Fruit fly (Drosophila melanogaster): ENCODE measurements around the gene CG4408.

Gene CG4408

DNA sequence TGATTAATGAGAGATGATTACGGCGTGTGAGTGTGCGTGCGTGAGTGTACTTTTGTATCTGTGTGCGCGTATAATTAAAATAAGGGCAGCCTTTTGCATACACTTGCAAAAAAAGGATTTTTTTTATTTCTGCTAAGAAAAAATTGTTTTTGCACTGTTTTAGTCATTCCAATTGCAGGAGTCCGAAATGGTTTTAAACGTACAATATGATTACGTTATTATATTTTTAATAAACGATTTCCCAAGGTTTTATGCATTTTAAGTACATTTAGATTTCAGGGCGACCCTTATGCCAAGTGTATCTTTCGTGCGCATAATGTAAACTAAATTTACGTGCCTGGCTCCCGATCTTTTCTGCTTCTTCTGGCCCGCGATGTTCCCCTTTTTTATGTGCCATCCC lies 28.5 kb downstream of the CG4408 start (continued):
- TF ChIP-seq B-H1 (GFP tag; IDR thresholded peaks at IDR 0.05) (no peak), CG1792 (GFP tag; optimal IDR thresholded peaks at IDR 0.05) (no peak), run (tag; optimal IDR thresholded peaks at IDR 0.05) (no peak), CG12219 (GFP tag; optimal IDR thresholded peaks at IDR 0.05) (no peak), cg (GFP tag; optimal IDR thresholded peaks at IDR 0.05) (peak; percentile 29), Xrp1 (GFP tag; IDR thresholded peaks at IDR 0.05) (0 out of 2 replicates have a peak, but pooled peaks have one; percentile 23), CG3281 (GFP tag; optimal IDR thresholded peaks at IDR 0.05) (peak; percentile 77), bowl (GFP tag; IDR thresholded peaks at IDR 0.05) (no peak), org-1 (GFP tag; optimal IDR thresholded peaks at IDR 0.05) (no peak), CG7963 (GFP tag; IDR thresholded peaks at IDR 0.05; ENCODE audit: partially characterized antibody) (no peak), gcm (GFP tag; optimal IDR thresholded peaks at IDR 0.05) (no peak), CG14441 (GFP tag; IDR thresholded peaks at IDR 0.05) (no peak), Dad (GFP tag; optimal IDR thresholded peaks at IDR 0.05) (no peak), Eip74EF (GFP tag; optimal IDR thresholded peaks at IDR 0.05) (no peak), Neu2 (GFP tag; optimal IDR thresholded peaks at IDR 0.05; ENCODE audit: borderline replicate concordance) (no peak), Lpt (GFP tag; optimal IDR thresholded peaks at IDR 0.05) (no peak), CG10431 (GFP tag; optimal IDR thresholded peaks at IDR 0.05) (no peak), grn (GFP tag; optimal IDR thresholded peaks at IDR 0.05) (no peak), gt (GFP tag; IDR thresholded peaks at IDR 0.05) (no peak), crol (GFP tag; IDR thresholded peaks at IDR 0.05) (no peak), CG8290 (GFP tag; optimal IDR thresholded peaks at IDR 0.05) (no peak), CG8290 (tag; optimal IDR thresholded peaks at IDR 0.05) (peak in 1 of 2 experiments; percentile 5), Sin3A (optimal IDR thresholded peaks at IDR 0.05) (no peak), CG3847 (GFP tag; IDR thresholded peaks at IDR 0.05) (peak; percentile 54), pb (GFP tag; optimal IDR thresholded peaks at IDR 0.05) (no peak), ro (GFP tag; IDR thresholded peaks at IDR 0.05) (no peak), pita (GFP tag; optimal IDR thresholded peaks at IDR 0.05) (no peak), CG7987 (GFP tag; optimal IDR thresholded peaks at IDR 0.05) (no peak), CG2889 (GFP tag; IDR thresholded peaks at IDR 0.05) (peak; percentile 29; the same call in 1 of the 3 replicates), CG9437 (GFP tag; optimal IDR thresholded peaks at IDR 0.05) (no peak), Oaz (GFP tag; IDR thresholded peaks at IDR 0.05) (no peak), Dip2 (GFP tag; IDR thresholded peaks at IDR 0.05) (no peak), CG16779 (GFP tag; IDR thresholded peaks at IDR 0.05) (0 out of 2 replicates have a peak, but pooled peaks have one; percentile 12), CG9817 (tag; optimal IDR thresholded peaks at IDR 0.05) (peak; percentile 34), rib (GFP tag; IDR thresholded peaks at IDR 0.05) (no peak), CG13296 (GFP tag; optimal IDR thresholded peaks at IDR 0.05) (peak; percentile 23), esg (GFP tag; conservative IDR thresholded peaks at IDR 0.05) (peak; percentile 46), CG4282 (GFP tag; optimal IDR thresholded peaks at IDR 0.05) (no peak), amos (GFP tag; IDR thresholded peaks at IDR 0.05; ENCODE audit: partially characterized antibody) (no peak), E2f1 (GFP tag; IDR thresholded peaks at IDR 0.05) (peak; percentile 24; the same call in 1 of the 2 replicates), NC2α (GFP tag; optimal IDR thresholded peaks at IDR 0.05) (no peak), CG11093 (GFP tag; IDR thresholded peaks at IDR 0.05) (no peak), tio (GFP tag; optimal IDR thresholded peaks at IDR 0.05) (peak; percentile 31), zen (tag; optimal IDR thresholded peaks at IDR 0.05) (no peak), CG13287 (GFP tag; IDR thresholded peaks at IDR 0.05; ENCODE audit: partially characterized antibody) (no peak), CG30020 (tag; optimal IDR thresholded peaks at IDR 0.05) (no peak), tll (GFP tag; optimal IDR thresholded peaks at IDR 0.05) (no peak), CG34224 (GFP tag; IDR thresholded peaks at IDR 0.05; ENCODE audit: partially characterized antibody) (no peak), Camta (GFP tag; optimal IDR thresholded peaks at IDR 0.05) (no peak), Dref (GFP tag; IDR thresholded peaks at IDR 0.05) (no peak), row (GFP tag; IDR thresholded peaks at IDR 0.05) (peak; percentile 70), E2f2 (GFP tag; IDR thresholded peaks at IDR 0.05) (no peak)

All from whole organism, embryonic.